Worm (Caenorhabditis elegans) whole organism, young adult: ENCODE data around the gene ZK1010.2.

Source experiments
- B0019.2 ChIP-seq: fragments of 200-800 bp; sonication (Bioruptor generic); conservative IDR thresholded peaks from 2 replicates; pipeline ENCODE4 v1.3.6; 2022; ENCODE audit warnings: missing genetic modification reagents, missing genetic modification characterization, missing compliant biosample characterization
- C06A6.2 ChIP-seq: fragments of 200-800 bp; sonication (Bioruptor generic); conservative IDR thresholded peaks from 2 replicates; pipeline ENCODE4 v1.3.6; 2022; ENCODE audit warnings: missing genetic modification characterization, missing compliant biosample characterization
- D2030.7 ChIP-seq: fragments of 200-800 bp; sonication (Bioruptor generic); IDR thresholded peaks from 2 replicates; pipeline ENCODE4 v1.3.6; 2022; ENCODE audit warnings: missing genetic modification reagents, missing genetic modification characterization, missing compliant biosample characterization
- F33H1.4 ChIP-seq: fragments of 200-800 bp; sonication (Bioruptor generic); IDR thresholded peaks from 2 replicates; pipeline ENCODE4 v1.3.6; 2022; ENCODE audit warnings: missing genetic modification reagents, missing genetic modification characterization, missing compliant biosample characterization
- F55B11.4 ChIP-seq: sonication (generic microtip); optimal IDR thresholded peaks from 2 replicates; lab custom pipeline; 2016; ENCODE audit warnings: missing compliant biosample characterization, missing genetic modification characterization, borderline replicate concordance; ENCODE audit not compliant: insufficient read depth
- T26A5.8 ChIP-seq: sonication (generic microtip); optimal IDR thresholded peaks from 2 replicates; lab custom pipeline; 2016; ENCODE audit warnings: missing genetic modification characterization, missing compliant biosample characterization
- Y53G8AR.9 ChIP-seq: fragments of 200-800 bp; sonication (Bioruptor generic); conservative IDR thresholded peaks from 2 replicates; pipeline ENCODE4 v1.3.6; 2022; ENCODE audit warnings: missing genetic modification reagents, missing genetic modification characterization, missing compliant biosample characterization
- Y67H2A.10 ChIP-seq: fragments of 200-800 bp; sonication (Bioruptor generic); conservative IDR thresholded peaks from 2 replicates; pipeline ENCODE4 v1.3.6; 2022; ENCODE audit warnings: missing genetic modification reagents, missing genetic modification characterization, missing compliant biosample characterization
- Y79H2A.3 ChIP-seq: fragments of 200-800 bp; sonication (Bioruptor generic); conservative IDR thresholded peaks from 2 replicates; pipeline ENCODE4 v1.3.6; 2022; ENCODE audit warnings: missing genetic modification reagents, missing genetic modification characterization, missing compliant biosample characterization
- aptf-2 ChIP-seq: fragments of 200-800 bp; sonication (Bioruptor generic); conservative IDR thresholded peaks from 2 replicates; pipeline ENCODE4 v1.3.6; 2022; ENCODE audit warnings: missing genetic modification reagents, missing genetic modification characterization, missing compliant biosample characterization
- athp-1 ChIP-seq: sonication (generic microtip); optimal IDR thresholded peaks from 2 replicates; lab custom pipeline; 2017; ENCODE audit warnings: mild to moderate bottlenecking, missing genetic modification characterization, missing compliant biosample characterization
- attf-6 ChIP-seq: fragments of 200-800 bp; sonication (Bioruptor generic); IDR thresholded peaks from 2 replicates; pipeline ENCODE4 v1.3.6; 2022; ENCODE audit warnings: missing genetic modification reagents, missing genetic modification characterization, missing compliant biosample characterization
- cebp-1 ChIP-seq, 2 experiments: fragments of 200-800 bp in 1 of 2; sonication (Bioruptor generic) in 1 of 2; sonication (generic microtip) in 1 of 2; IDR thresholded peaks in 1 of 2; optimal IDR thresholded peaks in 1 of 2; 2 replicates each; pipeline versions ENCODE4 v1.3.6 to Lab custom; 2017 to 2022; ENCODE audit warnings: missing compliant biosample characterization in 2 of 2, missing genetic modification characterization in 2 of 2, mild to moderate bottlenecking in 1 of 2, missing genetic modification reagents in 1 of 2, moderate library complexity in 1 of 2
- ceh-58 ChIP-seq: fragments of 200-800 bp; sonication (Bioruptor generic); IDR thresholded peaks from 2 replicates; pipeline ENCODE4 v1.3.6; 2022; ENCODE audit warnings: missing genetic modification characterization, missing compliant biosample characterization
- ceh-91 ChIP-seq: fragments of 200-800 bp; sonication (Bioruptor generic); IDR thresholded peaks from 2 replicates; pipeline ENCODE4 v1.3.6; 2022; ENCODE audit warnings: missing genetic modification reagents, missing genetic modification characterization, missing compliant biosample characterization
- efl-1 ChIP-seq: fragments of 150-350 bp; optimal IDR thresholded peaks from 2 replicates; lab custom pipeline; 2014; ENCODE audit warnings: missing biosample characterization, missing genetic modification reagents, missing genetic modification characterization
- egrh-3 ChIP-seq: fragments of 200-800 bp; sonication (Bioruptor generic); IDR thresholded peaks from 2 replicates; pipeline ENCODE4 v1.3.6; 2022; ENCODE audit warnings: missing genetic modification reagents, missing genetic modification characterization, missing compliant biosample characterization
- hlh-26 ChIP-seq: fragments of 200-800 bp; sonication (Bioruptor generic); conservative IDR thresholded peaks from 2 replicates; pipeline ENCODE4 v1.3.6; 2022; ENCODE audit warnings: missing genetic modification reagents, missing genetic modification characterization, missing compliant biosample characterization
- hmg-1.2 ChIP-seq: fragments of 200-800 bp; sonication (Bioruptor generic); IDR thresholded peaks from 2 replicates; pipeline ENCODE4 v1.3.6; 2022; ENCODE audit warnings: missing genetic modification reagents, missing genetic modification characterization, missing compliant biosample characterization
- let-526 ChIP-seq: fragments of 200-800 bp; sonication (Bioruptor generic); IDR thresholded peaks from 2 replicates; pipeline ENCODE4 v1.3.6; 2022; ENCODE audit warnings: missing genetic modification reagents, missing genetic modification characterization, missing compliant biosample characterization
- let-607 ChIP-seq, 2 experiments: fragments of 200-800 bp in 1 of 2; sonication (Bioruptor generic) in 1 of 2; sonication (generic microtip) in 1 of 2; optimal IDR thresholded peaks; 2 replicates each; lab custom pipeline; 2016 to 2018; ENCODE audit warnings: mild to moderate bottlenecking in 2 of 2, missing compliant biosample characterization in 2 of 2, missing genetic modification characterization in 2 of 2, moderate library complexity in 2 of 2, missing genotype in 1 of 2
- lsl-1 ChIP-seq: fragments of 200-800 bp; sonication (Bioruptor generic); optimal IDR thresholded peaks from 2 replicates; lab custom pipeline; 2018; ENCODE audit warnings: mild to moderate bottlenecking, missing genetic modification characterization, moderate library complexity, missing compliant biosample characterization
- madf-6 ChIP-seq: fragments of 200-800 bp; sonication (Bioruptor generic); IDR thresholded peaks from 2 replicates; pipeline ENCODE4 v1.3.6; 2022; ENCODE audit warnings: missing genetic modification reagents, missing genetic modification characterization, missing compliant biosample characterization
- madf-8 ChIP-seq: fragments of 200-800 bp; sonication (Bioruptor generic); conservative IDR thresholded peaks from 2 replicates; pipeline ENCODE4 v1.3.6; 2022; ENCODE audit warnings: missing genetic modification reagents, missing genetic modification characterization, missing compliant biosample characterization
- mes-4 ChIP-seq: sonication (generic microtip); optimal IDR thresholded peaks from 2 replicates; lab custom pipeline; 2016; ENCODE audit warnings: missing genotype, missing genetic modification characterization, missing compliant biosample characterization
- mxl-1 ChIP-seq: sonication (generic microtip); optimal IDR thresholded peaks from 2 replicates; lab custom pipeline; 2016; ENCODE audit warnings: missing genetic modification characterization, missing compliant biosample characterization
- nhr-80 ChIP-seq: sonication (generic microtip); optimal IDR thresholded peaks from 2 replicates; lab custom pipeline; 2016; ENCODE audit warnings: missing genetic modification characterization, missing compliant biosample characterization
- rcor-1 ChIP-seq: fragments of 200-800 bp; sonication (Bioruptor generic); IDR thresholded peaks from 2 replicates; pipeline ENCODE4 v1.3.6; 2022; ENCODE audit warnings: missing genetic modification reagents, missing genetic modification characterization, missing compliant biosample characterization
- rpc-1 ChIP-seq, 2 experiments: fragments of 150-350 bp in 1 of 2; sonication (generic microtip) in 1 of 2; optimal IDR thresholded peaks; 2 replicates each; lab custom pipeline; 2014 to 2018; ENCODE audit warnings: missing biosample characterization in 1 of 2, missing genetic modification characterization in 1 of 2, missing genetic modification reagents in 1 of 2, missing genotype in 1 of 2
- snpc-4 ChIP-seq, 5 experiments: fragments of 150-350 bp in 1 of 5; sonication (generic microtip) in 4 of 5; optimal IDR thresholded peaks; 2 replicates each; lab custom pipeline; 2014 to 2018; ENCODE audit warnings: missing genetic modification characterization in 5 of 5, missing biosample characterization in 3 of 5, antibody characterized with exemption in 2 of 5, mild to moderate bottlenecking in 2 of 5, missing compliant biosample characterization in 2 of 5, missing genotype in 2 of 5, moderate library complexity in 2 of 5, missing genetic modification reagents in 1 of 5
- xnd-1 ChIP-seq: sonication (generic microtip); optimal IDR thresholded peaks from 2 replicates; lab custom pipeline; 2016; ENCODE audit warnings: missing genotype, missing genetic modification reagents, missing genetic modification characterization, missing compliant biosample characterization
- zfh-2 ChIP-seq: fragments of 200-800 bp; sonication (Bioruptor generic); conservative IDR thresholded peaks from 2 replicates; pipeline ENCODE4 v1.3.6; 2022; ENCODE audit warnings: missing genetic modification reagents, missing genetic modification characterization, missing compliant biosample characterization

ZK1010.2 gene

ce11 chrIII:12971828-12972379 lies 5.8 kb downstream of the ZK1010.2 start (continued):
- no peak for TF ChIP-seq Y53G8AR.9
- no peak for TF ChIP-seq F55B11.4
- no peak for TF ChIP-seq Y79H2A.3 (GFP tag; lab: Robert Waterston, UW)
- TF ChIP-seq cebp-1 (GFP tag; IDR thresholded peaks at IDR 0.05; lab: Robert Waterston, UW): no peak
- TF ChIP-seq cebp-1 (tag; optimal IDR thresholded peaks at IDR 0.05; lab: Kevin White, UChicago): no peak
- no peak for TF ChIP-seq mes-4 (tag; lab: Kevin White, UChicago)
- no peak for TF ChIP-seq mxl-1 (tag; lab: Kevin White, UChicago)
- TF ChIP-seq madf-8 (GFP tag; lab: Robert Waterston, UW): peak; percentile 44
- TF ChIP-seq T26A5.8 (tag; lab: Kevin White, UChicago): no peak
- TF ChIP-seq egrh-3: no peak
- no peak for TF ChIP-seq ceh-58 (GFP tag; lab: Robert Waterston, UW)
- TF ChIP-seq efl-1 (GFP tag; lab: Kevin White, UChicago): no peak
- TF ChIP-seq let-607 (tag; optimal IDR thresholded peaks at IDR 0.05; lab: Kevin White, UChicago): peak in 1 of 2 experiments; percentile 15
- no peak for TF ChIP-seq rpc-1 (optimal IDR thresholded peaks at IDR 0.05; lab: Kevin White, UChicago)
- TF ChIP-seq rpc-1 (tag; optimal IDR thresholded peaks at IDR 0.05; lab: Kevin White, UChicago): no peak
- TF ChIP-seq let-526: no peak
- TF ChIP-seq attf-6 (GFP tag; lab: Robert Waterston, UW): no peak
- TF ChIP-seq lsl-1: peak; percentile 66
- no peak for TF ChIP-seq aptf-2 (GFP tag; lab: Robert Waterston, UW)
- no peak for TF ChIP-seq rcor-1 (GFP tag; lab: Robert Waterston, UW)
- no peak for TF ChIP-seq hlh-26 (GFP tag; lab: Robert Waterston, UW)

DNA sequence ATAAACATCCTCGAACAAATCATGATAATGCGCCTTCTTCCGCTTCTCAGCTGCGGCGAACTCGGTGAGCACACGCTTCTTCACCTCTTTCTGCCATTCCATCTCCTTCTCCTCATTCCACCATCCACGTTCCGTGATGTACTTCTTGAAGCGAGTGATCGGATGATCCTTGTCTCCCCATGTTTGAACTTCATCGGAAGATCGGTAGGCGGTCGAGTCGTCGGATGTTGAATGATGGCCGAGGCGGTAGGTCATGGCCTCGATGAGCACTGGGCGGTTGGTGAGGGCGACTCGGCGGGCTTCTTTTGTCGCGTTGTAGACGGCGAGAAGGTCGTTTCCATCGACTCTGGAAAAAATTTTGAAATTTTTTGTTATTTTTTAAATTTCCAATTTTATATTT lies 9.3 kb downstream of the ZK1010.2 start:
- peak; percentile 62 for TF ChIP-seq zfh-2 (GFP tag; lab: Robert Waterston, UW)
- no peak for TF ChIP-seq snpc-4 (GFP tag; optimal IDR thresholded peaks at IDR 0.05; lab: Kevin White, UChicago)
- TF ChIP-seq snpc-4 (tag; optimal IDR thresholded peaks at IDR 0.05; lab: Kevin White, UChicago): no peak

DNA sequence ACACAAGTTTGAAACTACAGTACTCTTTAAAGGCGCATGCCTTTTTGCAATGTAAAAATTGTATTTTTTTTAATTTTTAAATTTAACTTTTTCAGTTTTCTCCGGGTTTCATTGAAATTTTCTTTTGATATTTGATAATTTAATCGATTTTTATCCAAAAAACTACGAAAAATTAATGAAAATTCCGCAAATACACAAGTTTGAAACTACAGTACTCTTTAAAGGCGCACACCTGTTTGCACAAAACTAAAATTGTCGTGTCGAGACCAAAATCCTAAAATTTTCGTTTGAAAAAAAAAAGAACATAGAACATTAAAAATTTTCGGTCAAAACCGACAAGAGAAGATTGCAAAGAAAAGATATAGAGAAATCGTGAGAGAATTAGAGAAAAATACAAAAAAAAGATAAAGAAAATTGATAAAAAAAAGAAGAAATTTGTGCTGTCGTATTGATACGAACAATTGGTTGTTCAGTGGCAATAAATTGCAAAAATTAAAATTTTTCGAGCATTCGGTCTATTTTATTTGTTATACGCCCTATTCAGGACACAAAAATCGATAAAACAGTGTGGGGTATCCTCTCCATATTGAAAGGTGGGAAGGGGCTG lies 10.1 kb downstream of the ZK1010.2 start:
- TF ChIP-seq Y67H2A.10 (GFP tag; lab: Robert Waterston, UW) (no peak), madf-8 (GFP tag; lab: Robert Waterston, UW) (peak; percentile 58), lsl-1 (peak; percentile 93), mes-4 (tag; lab: Kevin White, UChicago) (no peak), nhr-80 (tag; lab: Kevin White, UChicago) (peak; percentile 63), xnd-1 (tag; lab: Kevin White, UChicago) (peak; percentile 80), B0019.2 (no peak), D2030.7 (0 out of 2 replicates have a peak, but pooled peaks have one; percentile 29), F33H1.4 (GFP tag; lab: Robert Waterston, UW) (peak; percentile 69), ceh-58 (GFP tag; lab: Robert Waterston, UW) (no peak), athp-1 (tag; lab: Kevin White, UChicago) (peak; percentile 2), madf-6 (GFP tag; lab: Robert Waterston, UW) (peak; percentile 67; the same call in 1 of the 2 replicates), ceh-91 (GFP tag; lab: Robert Waterston, UW) (no peak), C06A6.2 (GFP tag; lab: Robert Waterston, UW) (no peak), hmg-1.2 (peak; percentile 44; the same call in 1 of the 2 replicates)
